Fruit fly (Drosophila melanogaster) Kc167 (cell line): ENCODE measurements around the gene Spn28Da.

Source experiments
- Myc ChIP-seq: fragments of >200 bp; optimal IDR thresholded peaks from 2 replicates; lab custom pipeline; 2017; ENCODE audit warnings: missing external identifiers
- Sin3A ChIP-seq: fragments of >200 bp; optimal IDR thresholded peaks from 2 replicates; lab custom pipeline; 2018; ENCODE audit warnings: missing external identifiers
- h ChIP-seq: fragments of >200 bp; optimal IDR thresholded peaks from 3 replicates; lab custom pipeline; 2018; ENCODE audit warnings: missing external identifiers
- ttk ChIP-seq: sonication (Bioruptor generic); optimal IDR thresholded peaks from 2 replicates; lab custom pipeline; 2017; ENCODE audit warnings: missing external identifiers

- TF ChIP-seq h (lab: Kevin White, UChicago) (no peak), Sin3A (lab: Kevin White, UChicago) (no peak), Myc (lab: Kevin White, UChicago) (no peak), ttk (lab: Kevin White, UChicago) (no peak)
Measured at dm6 chr2L:7909327-7909804, 20.4 kb upstream of the Spn28Da start.
